Worm (Caenorhabditis elegans) whole organism, L1 larva: ENCODE results near the gene athp-1.

ENCODE experiments used
- C04F5.9 ChIP-seq: sonication (generic microtip); optimal IDR thresholded peaks from 2 replicates; lab custom pipeline; 2016; ENCODE audit warnings: missing genetic modification characterization, missing compliant biosample characterization
- C16A3.4 ChIP-seq: fragments of 150-350 bp; optimal IDR thresholded peaks from 2 replicates; lab custom pipeline; 2014; ENCODE audit warnings: missing biosample characterization, missing genetic modification characterization
- Y116A8C.19 ChIP-seq: sonication (generic microtip); optimal IDR thresholded peaks from 2 replicates; lab custom pipeline; 2016; ENCODE audit warnings: missing compliant biosample characterization, missing genetic modification characterization, borderline replicate concordance
- aha-1 ChIP-seq: fragments of 150-350 bp; optimal IDR thresholded peaks from 2 replicates; lab custom pipeline; 2014; ENCODE audit warnings: missing biosample characterization, missing genetic modification characterization
- alr-1 ChIP-seq: fragments of 200-800 bp; sonication (Bioruptor generic); optimal IDR thresholded peaks from 2 replicates; lab custom pipeline; 2018; ENCODE audit warnings: borderline replicate concordance, mild to moderate bottlenecking, missing genetic modification characterization, missing compliant biosample characterization
- aly-2 ChIP-seq: fragments of 150-350 bp; optimal IDR thresholded peaks from 2 replicates; lab custom pipeline; 2014; ENCODE audit warnings: missing biosample characterization, missing genetic modification characterization
- ama-1 ChIP-seq: fragments of 150-350 bp; optimal IDR thresholded peaks from 2 replicates; lab custom pipeline; 2014
- ceh-63 ChIP-seq: fragments of 200-800 bp; sonication (Bioruptor generic); optimal IDR thresholded peaks from 2 replicates; lab custom pipeline; 2018; ENCODE audit warnings: mild to moderate bottlenecking, missing genetic modification characterization, missing compliant biosample characterization
- ceh-8 ChIP-seq: fragments of 200-800 bp; sonication (Bioruptor generic); optimal IDR thresholded peaks from 2 replicates; lab custom pipeline; 2018; ENCODE audit warnings: mild to moderate bottlenecking, missing genetic modification characterization, moderate library complexity, missing compliant biosample characterization
- ceh-82 ChIP-seq, 3 experiments: fragments of 150-350 bp in 1 of 3; sonication (generic microtip) in 2 of 3; optimal IDR thresholded peaks; 2 replicates each; lab custom pipeline; 2014 to 2017; ENCODE audit warnings: missing biosample characterization in 3 of 3, missing genetic modification characterization in 3 of 3
- ceh-90 ChIP-seq: sonication (generic microtip); optimal IDR thresholded peaks from 2 replicates; lab custom pipeline; 2016; ENCODE audit warnings: missing genetic modification characterization, missing compliant biosample characterization
- ces-1 ChIP-seq: fragments of 150-350 bp; optimal IDR thresholded peaks from 2 replicates; lab custom pipeline; 2014; ENCODE audit warnings: missing biosample characterization, missing genetic modification reagents, missing genetic modification characterization
- dpl-1 ChIP-seq, 3 experiments: fragments of 150-350 bp in 2 of 3; sonication (generic microtip) in 1 of 3; optimal IDR thresholded peaks; 2 replicates each; lab custom pipeline; 2014 to 2017; ENCODE audit warnings: missing biosample characterization in 3 of 3, missing genetic modification characterization in 3 of 3, missing genetic modification reagents in 3 of 3
- efl-1 ChIP-seq, 4 experiments: fragments of 150-350 bp; optimal IDR thresholded peaks in 3 of 4; peaks in 1 of 4; 1 replicate in 1 of 4; 2 replicates in 3 of 4; lab custom pipeline; 2014; ENCODE audit warnings: missing biosample characterization in 2 of 4, missing genetic modification characterization in 2 of 4, missing genetic modification reagents in 2 of 4
- egl-13 ChIP-seq: sonication (generic microtip); optimal IDR thresholded peaks from 2 replicates; lab custom pipeline; 2016; ENCODE audit warnings: missing genotype, missing genetic modification reagents, missing genetic modification characterization, missing compliant biosample characterization
- elt-2 ChIP-seq: sonication (generic microtip); optimal IDR thresholded peaks from 2 replicates; lab custom pipeline; 2016; ENCODE audit warnings: missing genetic modification characterization, mild to moderate bottlenecking, inconsistent platforms, missing compliant biosample characterization, missing genetic modification reagents
- ets-5 ChIP-seq: fragments of 200-800 bp; sonication (Bioruptor generic); IDR thresholded peaks from 2 replicates; pipeline ENCODE4 v1.3.6; 2022; ENCODE audit warnings: missing genetic modification characterization, missing compliant biosample characterization
- fkh-4 ChIP-seq: sonication (generic microtip); optimal IDR thresholded peaks from 2 replicates; lab custom pipeline; 2016; ENCODE audit warnings: missing compliant biosample characterization, missing genetic modification characterization, borderline replicate concordance
- fkh-8 ChIP-seq: sonication (generic microtip); optimal IDR thresholded peaks from 2 replicates; lab custom pipeline; 2016; ENCODE audit warnings: mild to moderate bottlenecking, missing genetic modification characterization, missing compliant biosample characterization
- hlh-17 ChIP-seq: fragments of 200-800 bp; sonication (Bioruptor generic); optimal IDR thresholded peaks from 2 replicates; lab custom pipeline; 2018; ENCODE audit warnings: missing genetic modification characterization, mild to moderate bottlenecking, missing compliant biosample characterization, moderate library complexity, borderline replicate concordance
- hlh-4 ChIP-seq: sonication (generic microtip); optimal IDR thresholded peaks from 2 replicates; lab custom pipeline; 2016; ENCODE audit warnings: mild to moderate bottlenecking, missing genetic modification characterization, missing compliant biosample characterization
- irx-1 ChIP-seq: sonication (generic microtip); optimal IDR thresholded peaks from 2 replicates; lab custom pipeline; 2016; ENCODE audit warnings: missing genetic modification characterization, missing compliant biosample characterization
- isw-1 ChIP-seq: fragments of 200-800 bp; sonication (Bioruptor generic); IDR thresholded peaks from 2 replicates; pipeline ENCODE4 v1.3.6; 2022; ENCODE audit warnings: missing genetic modification characterization, missing compliant biosample characterization
- lin-13 ChIP-seq: fragments of 150-350 bp; optimal IDR thresholded peaks from 2 replicates; lab custom pipeline; 2014; ENCODE audit warnings: missing biosample characterization, missing genetic modification reagents, missing genetic modification characterization
- lin-14 ChIP-seq: fragments of 200-800 bp; sonication (Bioruptor generic); optimal IDR thresholded peaks from 2 replicates; lab custom pipeline; 2018; ENCODE audit warnings: mild to moderate bottlenecking, missing genetic modification characterization, moderate library complexity, missing compliant biosample characterization
- lin-35 ChIP-seq, 2 experiments: fragments of 150-350 bp; optimal IDR thresholded peaks; 2 replicates each; lab custom pipeline; 2014; ENCODE audit warnings: missing biosample characterization in 2 of 2, missing genetic modification characterization in 2 of 2, missing genetic modification reagents in 2 of 2
- lir-3 ChIP-seq: sonication (generic microtip); optimal IDR thresholded peaks from 2 replicates; lab custom pipeline; 2016; ENCODE audit warnings: mild to moderate bottlenecking, missing genetic modification characterization, moderate library complexity, missing compliant biosample characterization; ENCODE audit not compliant: poor library complexity
- lsy-2 ChIP-seq, 2 experiments: fragments of 150-350 bp; optimal IDR thresholded peaks; 2 replicates each; lab custom pipeline; 2014; ENCODE audit warnings: missing biosample characterization in 2 of 2, missing genetic modification characterization in 2 of 2
- mab-9 ChIP-seq: fragments of 200-800 bp; sonication (Bioruptor generic); IDR thresholded peaks from 2 replicates; pipeline ENCODE4 v1.3.6; 2022; ENCODE audit warnings: missing genetic modification reagents, missing genetic modification characterization, missing compliant biosample characterization
- mef-2 ChIP-seq: fragments of 150-350 bp; optimal IDR thresholded peaks from 2 replicates; lab custom pipeline; 2014; ENCODE audit warnings: missing biosample characterization, missing genetic modification characterization
- nhr-11 ChIP-seq: fragments of 150-350 bp; optimal IDR thresholded peaks from 2 replicates; lab custom pipeline; 2014; ENCODE audit warnings: missing biosample characterization, missing genetic modification characterization
- nhr-12 ChIP-seq: sonication (generic microtip); optimal IDR thresholded peaks from 2 replicates; lab custom pipeline; 2017; ENCODE audit warnings: missing biosample characterization, missing genetic modification characterization
- nhr-28 ChIP-seq: fragments of 150-350 bp; optimal IDR thresholded peaks from 2 replicates; lab custom pipeline; 2014; ENCODE audit warnings: missing biosample characterization, missing genetic modification characterization
- nhr-71 ChIP-seq: sonication (generic microtip); optimal IDR thresholded peaks from 2 replicates; lab custom pipeline; 2016; ENCODE audit warnings: mild to moderate bottlenecking, missing genetic modification characterization, moderate library complexity, missing compliant biosample characterization
- nhr-76 ChIP-seq: sonication (generic microtip); optimal IDR thresholded peaks from 2 replicates; lab custom pipeline; 2017; ENCODE audit warnings: missing biosample characterization, missing genetic modification characterization
- nhr-90 ChIP-seq: sonication (generic microtip); optimal IDR thresholded peaks from 2 replicates; lab custom pipeline; 2016; ENCODE audit warnings: mild to moderate bottlenecking, missing genetic modification characterization, missing compliant biosample characterization; ENCODE audit not compliant: poor library complexity
- pax-3 ChIP-seq: fragments of 200-800 bp; sonication (Bioruptor generic); optimal IDR thresholded peaks from 2 replicates; lab custom pipeline; 2018; ENCODE audit warnings: mild to moderate bottlenecking, missing genetic modification characterization, moderate library complexity, missing compliant biosample characterization
- pqm-1 ChIP-seq: sonication (generic microtip); optimal IDR thresholded peaks from 3 replicates; lab custom pipeline; 2017; ENCODE audit warnings: missing biosample characterization, missing genetic modification characterization
- rnt-1 ChIP-seq: sonication (generic microtip); optimal IDR thresholded peaks from 2 replicates; lab custom pipeline; 2016; ENCODE audit warnings: mild to moderate bottlenecking, missing genetic modification characterization, moderate library complexity, missing compliant biosample characterization
- snpc-4 ChIP-seq: fragments of 150-350 bp; optimal IDR thresholded peaks from 2 replicates; lab custom pipeline; 2014; ENCODE audit warnings: missing biosample characterization, missing genetic modification characterization
- sup-37 ChIP-seq: fragments of 200-800 bp; sonication (Bioruptor generic); optimal IDR thresholded peaks from 2 replicates; lab custom pipeline; 2018; ENCODE audit warnings: mild to moderate bottlenecking, missing genetic modification characterization, missing compliant biosample characterization
- swsn-7 ChIP-seq: sonication (generic microtip); optimal IDR thresholded peaks from 2 replicates; lab custom pipeline; 2016; ENCODE audit warnings: missing genetic modification characterization, missing compliant biosample characterization
- tbx-2 ChIP-seq: sonication (generic microtip); optimal IDR thresholded peaks from 2 replicates; lab custom pipeline; 2016; ENCODE audit warnings: missing genetic modification characterization, missing compliant biosample characterization
- tlp-1 ChIP-seq: fragments of 150-350 bp; optimal IDR thresholded peaks from 2 replicates; lab custom pipeline; 2014; ENCODE audit warnings: missing biosample characterization, missing genetic modification characterization
- unc-30 ChIP-seq: sonication (generic microtip); optimal IDR thresholded peaks from 2 replicates; lab custom pipeline; 2017; ENCODE audit warnings: missing biosample characterization, missing genetic modification characterization
- zag-1 ChIP-seq: fragments of 150-350 bp; optimal IDR thresholded peaks from 2 replicates; lab custom pipeline; 2014; ENCODE audit warnings: missing biosample characterization, missing genetic modification characterization
- zip-4 ChIP-seq: fragments of 200-800 bp; sonication (Bioruptor generic); optimal IDR thresholded peaks from 2 replicates; lab custom pipeline; 2018; ENCODE audit warnings: mild to moderate bottlenecking, missing genetic modification characterization, moderate library complexity, missing compliant biosample characterization
- ztf-11 ChIP-seq, 2 experiments: sonication (generic microtip); optimal IDR thresholded peaks; 2 replicates each; lab custom pipeline; 2016 to 2017; ENCODE audit warnings: missing genetic modification characterization in 2 of 2, missing biosample characterization in 1 of 2, missing compliant biosample characterization in 1 of 2
- ztf-4 ChIP-seq: fragments of 150-350 bp; optimal IDR thresholded peaks from 2 replicates; lab custom pipeline; 2014; ENCODE audit warnings: missing biosample characterization, missing genetic modification characterization

athp-1 gene

ce11 chrIII:10855398-10855880 is 26.1 kb upstream of the athp-1 start, which contains the start of gene Y39A1C.1 (continued):
- TF ChIP-seq snpc-4 (no peak), pqm-1 (tag; lab: Kevin White, UChicago) (no peak)

ce11 chrIII:10856830-10857229 is 24.7 kb upstream of the athp-1 start:
- TF ChIP-seq zip-4 (GFP tag; lab: Kevin White, UChicago) (no peak), lir-3 (tag; lab: Kevin White, UChicago) (peak; percentile 75), dpl-1 (GFP tag; optimal IDR thresholded peaks at IDR 0.05; lab: Kevin White, UChicago) (no peak), snpc-4 (no peak), irx-1 (tag; lab: Kevin White, UChicago) (no peak), lin-14 (GFP tag; lab: Kevin White, UChicago) (no peak), C04F5.9 (no peak), mab-9 (GFP tag; lab: Robert Waterston, UW) (peak; percentile 37; the same call in 1 of the 2 replicates), swsn-7 (tag; lab: Kevin White, UChicago) (peak; percentile 6), pqm-1 (tag; lab: Kevin White, UChicago) (no peak), ces-1 (GFP tag; lab: Kevin White, UChicago) (no peak), lin-13 (GFP tag; lab: Kevin White, UChicago) (no peak), ceh-8 (GFP tag; lab: Kevin White, UChicago) (no peak), elt-2 (tag; lab: Kevin White, UChicago) (peak; percentile 16), unc-30 (no peak), alr-1 (tag; lab: Kevin White, UChicago) (peak; percentile 26), egl-13 (tag; lab: Kevin White, UChicago) (peak; percentile 34), efl-1 (optimal IDR thresholded peaks at IDR 0.05; lab: Kevin White, UChicago) (peak; percentile 26 to 62), efl-1 (GFP tag; optimal IDR thresholded peaks at IDR 0.05 in 1 of 2; lab: Kevin White, UChicago) (peak in 1 of 2 experiments; percentile 62), nhr-28 (tag; lab: Kevin White, UChicago) (no peak), ceh-90 (peak; percentile 1), nhr-90 (tag; lab: Kevin White, UChicago) (peak; percentile 62), nhr-71 (peak; percentile 57), hlh-4 (tag; lab: Kevin White, UChicago) (peak; percentile 8), hlh-17 (GFP tag; lab: Kevin White, UChicago) (no peak), C16A3.4 (tag; lab: Kevin White, UChicago) (no peak), pax-3 (tag; lab: Kevin White, UChicago) (peak; percentile 11), nhr-12 (no peak), ceh-63 (GFP tag; lab: Kevin White, UChicago) (peak; percentile 72), ets-5 (GFP tag; lab: Robert Waterston, UW) (no peak), ztf-4 (tag; lab: Kevin White, UChicago) (no peak), mef-2 (tag; lab: Kevin White, UChicago) (no peak), tbx-2 (tag; lab: Kevin White, UChicago) (peak; percentile 49), rnt-1 (tag; lab: Kevin White, UChicago) (peak; percentile 72), zag-1 (no peak), aly-2 (no peak), nhr-11 (tag; lab: Kevin White, UChicago) (no peak), lsy-2 (tag; optimal IDR thresholded peaks at IDR 0.05; lab: Kevin White, UChicago) (no peak), ceh-82 (tag; optimal IDR thresholded peaks at IDR 0.05; lab: Kevin White, UChicago) (no peak), tlp-1 (tag; lab: Kevin White, UChicago) (no peak), ama-1 (no peak), aha-1 (tag; lab: Kevin White, UChicago) (no peak), ztf-11 (tag; optimal IDR thresholded peaks at IDR 0.05; lab: Kevin White, UChicago) (peak in 1 of 2 experiments; percentile 80), nhr-76 (tag; lab: Kevin White, UChicago) (no peak), sup-37 (GFP tag; lab: Kevin White, UChicago) (no peak), isw-1 (GFP tag; lab: Robert Waterston, UW) (peak; percentile 34), lin-35 (GFP tag; optimal IDR thresholded peaks at IDR 0.05; lab: Kevin White, UChicago) (no peak), Y116A8C.19 (tag; lab: Kevin White, UChicago) (peak; percentile 19), fkh-4 (tag; lab: Kevin White, UChicago) (peak; percentile 1), fkh-8 (tag; lab: Kevin White, UChicago) (peak; percentile 47)
